Worm (Caenorhabditis elegans) whole organism, L4 larva: ENCODE data around the gene ZK418.7.
A peak's percentile ranks its signal among the peaks of the same experiment; 100 is the strongest.

Experiments used
- F10B5.3 ChIP-seq: sonication (generic microtip); optimal IDR thresholded peaks from 2 replicates; lab custom pipeline; 2016; ENCODE audit warnings: mild to moderate bottlenecking, missing genetic modification characterization, missing compliant biosample characterization
- T20F7.1 ChIP-seq: fragments of 200-800 bp; sonication (Bioruptor generic); optimal IDR thresholded peaks from 2 replicates; lab custom pipeline; 2018; ENCODE audit warnings: mild to moderate bottlenecking, missing genetic modification characterization, missing compliant biosample characterization
- Y48G9A.11 ChIP-seq: fragments of 200-800 bp; sonication (Bioruptor generic); IDR thresholded peaks from 2 replicates; pipeline ENCODE4 v1.3.6; 2022; ENCODE audit warnings: missing genetic modification reagents, missing genetic modification characterization, missing compliant biosample characterization
- ZK337.2 ChIP-seq: fragments of 200-800 bp; sonication (Bioruptor generic); IDR thresholded peaks from 2 replicates; pipeline ENCODE4 v1.3.6; 2022; ENCODE audit warnings: missing genetic modification reagents, missing genetic modification characterization, missing compliant biosample characterization
- ama-1 ChIP-seq: fragments of 150-350 bp; optimal IDR thresholded peaks from 2 replicates; lab custom pipeline; 2014; ENCODE audit warnings: inconsistent platforms, mixed read lengths
- arid-1 ChIP-seq: fragments of 200-800 bp; sonication (Bioruptor generic); conservative IDR thresholded peaks from 2 replicates; pipeline ENCODE4 v1.3.6; 2022; ENCODE audit warnings: missing genetic modification reagents, missing genetic modification characterization, missing compliant biosample characterization
- ceh-20 ChIP-seq: fragments of 200-800 bp; sonication (Bioruptor generic); IDR thresholded peaks from 2 replicates; pipeline ENCODE4 v1.3.6; 2022; ENCODE audit warnings: missing genetic modification reagents, missing genetic modification characterization, missing compliant biosample characterization
- ceh-28 ChIP-seq: fragments of 150-350 bp; optimal IDR thresholded peaks from 2 replicates; lab custom pipeline; 2014; ENCODE audit warnings: missing biosample characterization, missing genetic modification reagents, missing genetic modification characterization
- ceh-82 ChIP-seq: sonication (generic microtip); optimal IDR thresholded peaks from 2 replicates; lab custom pipeline; 2017; ENCODE audit warnings: missing biosample characterization, missing genetic modification characterization
- ctbp-1 ChIP-seq: fragments of 200-800 bp; sonication (Bioruptor generic); IDR thresholded peaks from 2 replicates; pipeline ENCODE4 v1.3.6; 2022; ENCODE audit warnings: missing genetic modification reagents, missing genetic modification characterization, missing compliant biosample characterization
- daf-12 ChIP-seq: fragments of 150-350 bp; optimal IDR thresholded peaks from 2 replicates; lab custom pipeline; 2014; ENCODE audit warnings: missing biosample characterization, missing genetic modification reagents, missing genetic modification characterization
- daf-19 ChIP-seq: fragments of 200-800 bp; sonication (Bioruptor generic); conservative IDR thresholded peaks from 2 replicates; pipeline ENCODE4 v1.3.6; 2022; ENCODE audit warnings: missing genetic modification characterization, missing compliant biosample characterization
- dmd-6 ChIP-seq: fragments of 200-800 bp; sonication (Bioruptor generic); IDR thresholded peaks from 2 replicates; pipeline ENCODE4 v1.3.6; 2022; ENCODE audit warnings: missing genetic modification reagents, missing genetic modification characterization, missing compliant biosample characterization
- dmd-8 ChIP-seq: fragments of 200-800 bp; sonication (Bioruptor generic); IDR thresholded peaks from 2 replicates; pipeline ENCODE4 v1.3.6; 2022; ENCODE audit warnings: missing genetic modification characterization, missing compliant biosample characterization
- dmd-9 ChIP-seq: fragments of 200-800 bp; sonication (Bioruptor generic); IDR thresholded peaks from 2 replicates; pipeline ENCODE4 v1.3.6; 2022; ENCODE audit warnings: missing genetic modification reagents, missing genetic modification characterization, missing compliant biosample characterization
- dpl-1 ChIP-seq: fragments of 150-350 bp; optimal IDR thresholded peaks from 2 replicates; lab custom pipeline; 2014; ENCODE audit warnings: missing biosample characterization, missing genetic modification reagents, missing genetic modification characterization
- dve-1 ChIP-seq: sonication (generic microtip); optimal IDR thresholded peaks from 2 replicates; lab custom pipeline; 2017; ENCODE audit warnings: antibody characterized with exemption, mild to moderate bottlenecking, missing genetic modification characterization, missing compliant biosample characterization; ENCODE audit not compliant: insufficient read depth
- hlh-30 ChIP-seq: sonication (generic microtip); optimal IDR thresholded peaks from 2 replicates; lab custom pipeline; 2017; ENCODE audit warnings: antibody characterized with exemption, mild to moderate bottlenecking, missing genetic modification characterization, missing compliant biosample characterization; ENCODE audit not compliant: insufficient read depth
- hmg-1.1 ChIP-seq: fragments of 200-800 bp; sonication (Bioruptor generic); IDR thresholded peaks from 2 replicates; pipeline ENCODE4 v1.3.6; 2022; ENCODE audit warnings: missing genetic modification reagents, missing genetic modification characterization, missing compliant biosample characterization
- lin-1 ChIP-seq: fragments of 200-800 bp; sonication (Bioruptor generic); IDR thresholded peaks from 2 replicates; pipeline ENCODE4 v1.3.6; 2022; ENCODE audit warnings: missing genetic modification reagents, missing genetic modification characterization, missing compliant biosample characterization
- lin-13 ChIP-seq: fragments of 150-350 bp; optimal IDR thresholded peaks from 2 replicates; lab custom pipeline; 2014; ENCODE audit warnings: missing biosample characterization, missing genetic modification reagents, missing genetic modification characterization
- lsy-2 ChIP-seq, 2 experiments: fragments of 150-350 bp in 1 of 2; sonication (generic microtip) in 1 of 2; optimal IDR thresholded peaks; 2 replicates each; lab custom pipeline; 2014 to 2017; ENCODE audit warnings: missing biosample characterization in 2 of 2, missing genetic modification characterization in 2 of 2
- madf-9 ChIP-seq: fragments of 200-800 bp; sonication (Bioruptor generic); conservative IDR thresholded peaks from 2 replicates; pipeline ENCODE4 v1.3.6; 2022; ENCODE audit warnings: missing genetic modification reagents, missing genetic modification characterization, missing compliant biosample characterization
- mdl-1 ChIP-seq, 2 experiments: fragments of 150-350 bp in 1 of 2; sonication (generic microtip) in 1 of 2; optimal IDR thresholded peaks; 2 replicates each; lab custom pipeline; 2014 to 2017; ENCODE audit warnings: missing biosample characterization in 2 of 2, missing genetic modification characterization in 2 of 2
- mep-1 ChIP-seq: fragments of 150-350 bp; sonication (generic microtip); optimal IDR thresholded peaks from 3 replicates; lab custom pipeline; 2014; ENCODE audit warnings: missing biosample characterization, missing genetic modification characterization
- mes-2 ChIP-seq: sonication (generic microtip); optimal IDR thresholded peaks from 2 replicates; lab custom pipeline; 2016; ENCODE audit warnings: missing genotype, mild to moderate bottlenecking, missing genetic modification characterization, missing compliant biosample characterization; ENCODE audit not compliant: poor library complexity, severe bottlenecking
- mxl-2 ChIP-seq: fragments of 200-800 bp; sonication (Bioruptor generic); conservative IDR thresholded peaks from 2 replicates; pipeline ENCODE4 v1.3.6; 2022; ENCODE audit warnings: missing genetic modification reagents, missing genetic modification characterization, missing compliant biosample characterization
- mxl-3 ChIP-seq: fragments of 200-800 bp; sonication (Bioruptor generic); optimal IDR thresholded peaks from 2 replicates; lab custom pipeline; 2018; ENCODE audit warnings: mild to moderate bottlenecking, missing genetic modification characterization, missing compliant biosample characterization
- nhr-10 ChIP-seq: fragments of 150-350 bp; optimal IDR thresholded peaks from 2 replicates; lab custom pipeline; 2014; ENCODE audit warnings: missing biosample characterization, missing genetic modification characterization
- nhr-11 ChIP-seq: fragments of 150-350 bp; optimal IDR thresholded peaks from 2 replicates; lab custom pipeline; 2014; ENCODE audit warnings: missing biosample characterization, missing genetic modification characterization
- nhr-111 ChIP-seq: fragments of 200-800 bp; sonication (Bioruptor generic); optimal IDR thresholded peaks from 2 replicates; lab custom pipeline; 2018; ENCODE audit warnings: mild to moderate bottlenecking, missing genetic modification characterization, missing compliant biosample characterization
- nhr-237 ChIP-seq: sonication (generic microtip); optimal IDR thresholded peaks from 2 replicates; lab custom pipeline; 2017; ENCODE audit warnings: missing biosample characterization, missing genetic modification characterization
- nhr-25 ChIP-seq: sonication (generic microtip); optimal IDR thresholded peaks from 2 replicates; lab custom pipeline; 2017; ENCODE audit warnings: missing genetic modification characterization, mild to moderate bottlenecking, missing compliant biosample characterization, antibody characterized with exemption, moderate library complexity, borderline replicate concordance; ENCODE audit not compliant: insufficient read depth
- nhr-28 ChIP-seq: fragments of 150-350 bp; optimal IDR thresholded peaks from 2 replicates; lab custom pipeline; 2014; ENCODE audit warnings: missing biosample characterization, missing genetic modification characterization
- nhr-42 ChIP-seq: fragments of 200-800 bp; sonication (Bioruptor generic); IDR thresholded peaks from 2 replicates; pipeline ENCODE4 v1.3.6; 2022; ENCODE audit warnings: missing genetic modification characterization, missing compliant biosample characterization
- nhr-48 ChIP-seq: sonication (generic microtip); optimal IDR thresholded peaks from 2 replicates; lab custom pipeline; 2016; ENCODE audit warnings: mild to moderate bottlenecking, missing genetic modification characterization, missing compliant biosample characterization
- nhr-6 ChIP-seq: fragments of 150-350 bp; optimal IDR thresholded peaks from 2 replicates; lab custom pipeline; 2014; ENCODE audit warnings: missing biosample characterization, missing genetic modification characterization
- nhr-77 ChIP-seq: fragments of 150-350 bp; optimal IDR thresholded peaks from 2 replicates; lab custom pipeline; 2014; ENCODE audit warnings: missing biosample characterization, missing genetic modification characterization
- pqm-1 ChIP-seq: sonication (generic microtip); optimal IDR thresholded peaks from 2 replicates; lab custom pipeline; 2017; ENCODE audit warnings: missing biosample characterization, missing genetic modification characterization
- rbr-2 ChIP-seq: sonication (generic microtip); optimal IDR thresholded peaks from 2 replicates; lab custom pipeline; 2016; ENCODE audit warnings: missing genotype, missing genetic modification characterization, missing compliant biosample characterization
- set-16 ChIP-seq: fragments of 200-800 bp; sonication (Bioruptor generic); IDR thresholded peaks from 2 replicates; pipeline ENCODE4 v1.3.6; 2022; ENCODE audit warnings: missing genetic modification reagents, missing genetic modification characterization, missing compliant biosample characterization
- spr-1 ChIP-seq: sonication (generic microtip); optimal IDR thresholded peaks from 2 replicates; lab custom pipeline; 2016; ENCODE audit warnings: mild to moderate bottlenecking, missing genetic modification characterization, missing compliant biosample characterization
- tra-1 ChIP-seq: fragments of 200-800 bp; sonication (Bioruptor generic); IDR thresholded peaks from 2 replicates; pipeline ENCODE4 v1.3.6; 2022; ENCODE audit warnings: missing genetic modification reagents, missing genetic modification characterization, missing compliant biosample characterization
- unc-130 ChIP-seq: sonication (generic microtip); optimal IDR thresholded peaks from 2 replicates; lab custom pipeline; 2016; ENCODE audit warnings: missing genetic modification reagents, missing genetic modification characterization, missing compliant biosample characterization
- unc-39 ChIP-seq: sonication (generic microtip); optimal IDR thresholded peaks from 2 replicates; lab custom pipeline; 2017; ENCODE audit warnings: missing biosample characterization, missing genetic modification characterization
- zag-1 ChIP-seq: fragments of 150-350 bp; optimal IDR thresholded peaks from 2 replicates; lab custom pipeline; 2014; ENCODE audit warnings: missing biosample characterization, missing genetic modification characterization
- zip-2 ChIP-seq: fragments of 150-350 bp; optimal IDR thresholded peaks from 2 replicates; lab custom pipeline; 2014; ENCODE audit warnings: missing biosample characterization, missing genetic modification characterization

ZK418.7 gene

DNA sequence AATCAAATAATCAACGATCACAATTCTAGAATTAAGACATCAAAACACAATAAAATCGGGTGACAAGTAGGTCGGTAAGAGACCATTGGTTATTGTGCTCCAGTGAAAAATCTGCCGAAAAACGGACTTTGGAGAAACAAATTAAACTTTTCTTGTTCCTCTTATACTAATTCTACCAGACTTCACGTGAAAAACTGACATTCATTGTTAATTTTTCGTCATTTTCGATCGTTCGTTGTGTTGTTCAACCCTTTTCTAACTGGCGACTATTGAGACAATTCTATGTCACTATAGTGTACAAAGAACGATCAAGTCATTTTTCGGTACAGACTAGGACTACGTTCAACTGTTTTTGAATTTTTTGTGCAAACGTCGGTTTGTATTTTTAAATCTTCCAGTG lies 39.9 kb upstream of the ZK418.7 start (continued):
- peak; percentile 41 for TF ChIP-seq nhr-48 (tag; lab: Kevin White, UChicago)
- TF ChIP-seq nhr-28 (tag; lab: Kevin White, UChicago): peak; percentile 63
- TF ChIP-seq dmd-8: no peak
- TF ChIP-seq T20F7.1 (GFP tag; lab: Kevin White, UChicago): peak; percentile 39
- TF ChIP-seq nhr-77 (tag; lab: Kevin White, UChicago): peak; percentile 29
- peak; percentile 64 for TF ChIP-seq dve-1 (tag; lab: Kevin White, UChicago)
- TF ChIP-seq mxl-2 (GFP tag; lab: Robert Waterston, UW): peak; percentile 96
- TF ChIP-seq pqm-1 (tag; lab: Kevin White, UChicago): peak; percentile 12
- peak; percentile 55; the same call in 1 of the 2 replicates for TF ChIP-seq dmd-6 (GFP tag; lab: Robert Waterston, UW)
- TF ChIP-seq, all 104 proteins: peak for 19

DNA sequence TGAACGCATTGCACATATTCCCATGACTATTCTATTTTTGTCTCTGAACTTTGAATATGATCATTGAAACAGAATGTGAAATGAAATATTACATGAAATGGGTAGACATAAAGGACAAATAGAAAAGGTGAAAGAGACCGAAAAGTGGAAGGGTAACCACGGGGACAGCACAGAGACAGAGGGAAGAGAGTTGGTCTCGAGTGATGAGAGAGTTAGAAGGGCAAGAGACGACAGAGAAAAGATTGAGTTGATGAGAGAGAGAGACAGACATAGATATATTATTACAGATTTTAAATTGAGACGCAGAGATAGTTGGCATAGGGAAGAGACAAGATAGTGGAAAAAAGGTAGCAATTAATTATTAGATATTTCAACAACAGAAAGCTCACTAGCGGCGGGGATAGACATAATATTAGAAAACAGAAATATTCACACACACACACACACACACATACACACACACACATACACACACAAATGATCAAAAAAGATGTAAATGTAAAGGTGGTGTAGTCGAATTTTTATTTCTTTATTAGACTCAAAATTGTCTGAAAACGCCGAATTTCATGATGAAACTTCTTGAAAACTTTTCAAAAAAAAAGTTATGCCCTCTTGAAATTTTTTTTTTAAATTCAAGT lies 36.1 kb upstream of the ZK418.7 start:
- TF ChIP-seq Y48G9A.11 (GFP tag; lab: Robert Waterston, UW) (no peak), ZK337.2 (GFP tag; lab: Robert Waterston, UW) (no peak), ama-1 (lab: Kevin White, UChicago) (no peak), ctbp-1 (GFP tag; lab: Robert Waterston, UW) (no peak), nhr-6 (peak; percentile 17), nhr-25 (tag; lab: Kevin White, UChicago) (no peak), lin-13 (peak; percentile 4), nhr-11 (tag; lab: Kevin White, UChicago) (peak; percentile 9), daf-12 (tag; lab: Kevin White, UChicago) (no peak), ceh-20 (GFP tag; lab: Robert Waterston, UW) (no peak), mep-1 (tag; lab: Kevin White, UChicago) (peak; percentile 79), hmg-1.1 (GFP tag; lab: Robert Waterston, UW) (peak; percentile 61), nhr-28 (tag; lab: Kevin White, UChicago) (peak; percentile 87), dmd-6 (GFP tag; lab: Robert Waterston, UW) (peak; percentile 77), zip-2 (tag; lab: Kevin White, UChicago) (no peak), F10B5.3 (tag; lab: Kevin White, UChicago) (no peak), dpl-1 (peak; percentile 47), nhr-48 (tag; lab: Kevin White, UChicago) (peak; percentile 33), mxl-3 (GFP tag; lab: Kevin White, UChicago) (peak; percentile 74), nhr-10 (peak; percentile 88), unc-130 (no peak), hlh-30 (tag; lab: Kevin White, UChicago) (peak; percentile 94), nhr-42 (GFP tag; lab: Robert Waterston, UW) (no peak), mdl-1 (tag; optimal IDR thresholded peaks at IDR 0.05; lab: Kevin White, UChicago) (peak; percentile 46 to 71), ceh-82 (no peak), rbr-2 (tag; lab: Kevin White, UChicago) (peak; percentile 34), nhr-111 (GFP tag; lab: Kevin White, UChicago) (no peak), set-16 (GFP tag; lab: Robert Waterston, UW) (no peak), madf-9 (GFP tag; lab: Robert Waterston, UW) (no peak), nhr-77 (tag; lab: Kevin White, UChicago) (peak; percentile 31), unc-39 (tag; lab: Kevin White, UChicago) (no peak), nhr-237 (tag; lab: Kevin White, UChicago) (no peak), mes-2 (peak; percentile 52), zag-1 (no peak), dve-1 (tag; lab: Kevin White, UChicago) (peak; percentile 90), arid-1 (0 out of 2 replicates have a peak, but pooled peaks have one; percentile 28), daf-19 (GFP tag; lab: Robert Waterston, UW) (no peak), dmd-9 (GFP tag; lab: Robert Waterston, UW) (no peak), tra-1 (GFP tag; lab: Robert Waterston, UW) (peak; percentile 46; the same call in 1 of the 2 replicates), ceh-28 (no peak), spr-1 (tag; lab: Kevin White, UChicago) (no peak), lin-1 (GFP tag; lab: Robert Waterston, UW) (0 out of 2 replicates have a peak, but pooled peaks have one; percentile 26), lsy-2 (tag; optimal IDR thresholded peaks at IDR 0.05; lab: Kevin White, UChicago) (peak; percentile 50 to 80)
